Worm (Caenorhabditis elegans) whole organism, late embryonic: Measurements from ENCODE around the gene twk-40.
"Not testable (repeated sequence)": the region's sequence is repeated elsewhere in the genome, so short reads cannot be mapped to it uniquely, and the experiment has no call there.

Experiments
- ceh-34 ChIP-seq: sonication (generic microtip); optimal IDR thresholded peaks from 2 replicates; lab custom pipeline; 2016; ENCODE audit warnings: mild to moderate bottlenecking, missing genetic modification characterization, missing compliant biosample characterization
- fkh-10 ChIP-seq: fragments of 150-350 bp; optimal IDR thresholded peaks from 2 replicates; lab custom pipeline; 2014; ENCODE audit warnings: missing biosample characterization, missing genetic modification reagents, missing genetic modification characterization
- hlh-30 ChIP-seq: sonication (generic microtip); optimal IDR thresholded peaks from 2 replicates; lab custom pipeline; 2017; ENCODE audit warnings: antibody characterized with exemption, missing genetic modification characterization, missing compliant biosample characterization; ENCODE audit not compliant: insufficient read depth
- nfya-1 ChIP-seq: sonication (generic microtip); optimal IDR thresholded peaks from 2 replicates; lab custom pipeline; 2017; ENCODE audit warnings: missing genetic modification characterization, mild to moderate bottlenecking, missing compliant biosample characterization, antibody characterized with exemption, moderate library complexity
- npax-4 ChIP-seq: sonication (generic microtip); optimal IDR thresholded peaks from 2 replicates; lab custom pipeline; 2016; ENCODE audit warnings: missing genetic modification characterization, missing compliant biosample characterization
- odd-2 ChIP-seq: sonication (generic microtip); optimal IDR thresholded peaks from 2 replicates; lab custom pipeline; 2017; ENCODE audit warnings: antibody characterized with exemption, mild to moderate bottlenecking, missing genetic modification characterization, missing compliant biosample characterization
- pat-9 ChIP-seq: fragments of 200-800 bp; sonication (Bioruptor generic); optimal IDR thresholded peaks from 2 replicates; lab custom pipeline; 2018; ENCODE audit warnings: mild to moderate bottlenecking, missing genetic modification characterization, moderate library complexity, missing compliant biosample characterization
- pha-2 ChIP-seq: sonication (generic microtip); optimal IDR thresholded peaks from 2 replicates; lab custom pipeline; 2017; ENCODE audit warnings: mild to moderate bottlenecking, missing genetic modification characterization, missing compliant biosample characterization
- pha-4 ChIP-seq: fragments of 150-350 bp; optimal IDR thresholded peaks from 2 replicates; lab custom pipeline; 2018; ENCODE audit warnings: missing biosample characterization, missing genetic modification reagents, missing genetic modification characterization
- pqm-1 ChIP-seq: sonication (generic microtip); optimal IDR thresholded peaks from 2 replicates; lab custom pipeline; 2016; ENCODE audit warnings: missing genetic modification characterization, missing compliant biosample characterization

- TF ChIP-seq hlh-30; pha-4 (tag; lab: Kevin White, UChicago); nfya-1 (tag; lab: Kevin White, UChicago); pqm-1 (tag; lab: Kevin White, UChicago); npax-4; odd-2 (tag; lab: Kevin White, UChicago); fkh-10 (GFP tag; lab: Kevin White, UChicago); pha-2 (tag; lab: Kevin White, UChicago); ceh-34 (tag; lab: Kevin White, UChicago); pat-9 (tag; lab: Kevin White, UChicago): not testable (repeated sequence)
These were observed 6.6 kb upstream of the twk-40 start, which contains the start of gene T28A8.6 for ce11 chrIII:13498899-13499298.
